Worm (Caenorhabditis elegans) whole organism, mixed stage, embryonic: ENCODE measurements around the gene F09C8.1.

Experiments used
- M03D4.4 ChIP-seq: sonication (generic microtip); optimal IDR thresholded peaks from 2 replicates; lab custom pipeline; 2017; ENCODE audit warnings: mild to moderate bottlenecking, missing genetic modification characterization, missing compliant biosample characterization
- bed-3 ChIP-seq: fragments of 200-800 bp; sonication (Bioruptor generic); optimal IDR thresholded peaks from 3 replicates; lab custom pipeline; 2018; ENCODE audit warnings: mild to moderate bottlenecking, missing genetic modification characterization, moderate library complexity, missing compliant biosample characterization
- blmp-1 ChIP-seq: fragments of 150-350 bp; optimal IDR thresholded peaks from 2 replicates; lab custom pipeline; 2014; ENCODE audit warnings: missing biosample characterization, missing genetic modification characterization
- ceh-39 ChIP-seq: fragments of 150-350 bp; optimal IDR thresholded peaks from 2 replicates; lab custom pipeline; 2014; ENCODE audit warnings: missing biosample characterization, missing genetic modification characterization
- ceh-43 ChIP-seq: fragments of 200-800 bp; sonication (Bioruptor generic); optimal IDR thresholded peaks from 2 replicates; lab custom pipeline; 2018; ENCODE audit warnings: mild to moderate bottlenecking, missing genetic modification characterization, moderate library complexity, missing compliant biosample characterization
- ceh-83 ChIP-seq: fragments of 200-800 bp; sonication (Bioruptor generic); optimal IDR thresholded peaks from 2 replicates; lab custom pipeline; 2018; ENCODE audit warnings: mild to moderate bottlenecking, missing genetic modification characterization, missing compliant biosample characterization
- ces-1 ChIP-seq: fragments of 150-350 bp; optimal IDR thresholded peaks from 2 replicates; lab custom pipeline; 2014; ENCODE audit warnings: missing biosample characterization, missing genetic modification reagents, missing genetic modification characterization
- cnd-1 ChIP-seq: fragments of 200-800 bp; sonication (Bioruptor generic); optimal IDR thresholded peaks from 2 replicates; lab custom pipeline; 2018; ENCODE audit warnings: mild to moderate bottlenecking, missing genetic modification characterization, missing compliant biosample characterization
- drap-1 ChIP-seq: fragments of 200-800 bp; sonication (Bioruptor generic); optimal IDR thresholded peaks from 3 replicates; lab custom pipeline; 2018; ENCODE audit warnings: mild to moderate bottlenecking, missing genetic modification characterization, missing compliant biosample characterization
- elt-3 ChIP-seq: fragments of 150-350 bp; optimal IDR thresholded peaks from 2 replicates; lab custom pipeline; 2014; ENCODE audit warnings: missing biosample characterization, missing genetic modification characterization
- flh-1 ChIP-seq: fragments of 200-800 bp; sonication (Bioruptor generic); optimal IDR thresholded peaks from 2 replicates; lab custom pipeline; 2018; ENCODE audit warnings: mild to moderate bottlenecking, missing genetic modification characterization, moderate library complexity, missing compliant biosample characterization
- ham-2 ChIP-seq: fragments of 200-800 bp; sonication (Bioruptor generic); optimal IDR thresholded peaks from 2 replicates; lab custom pipeline; 2018; ENCODE audit warnings: mild to moderate bottlenecking, missing genetic modification characterization, missing compliant biosample characterization
- hlh-1 ChIP-seq: fragments of 150-350 bp; optimal IDR thresholded peaks from 2 replicates; lab custom pipeline; 2014; ENCODE audit warnings: missing biosample characterization, missing genetic modification reagents, missing genetic modification characterization
- lin-13 ChIP-seq: fragments of 150-350 bp; optimal IDR thresholded peaks from 2 replicates; lab custom pipeline; 2014; ENCODE audit warnings: missing biosample characterization, missing genetic modification characterization
- lin-32 ChIP-seq: fragments of 200-800 bp; sonication (Bioruptor generic); optimal IDR thresholded peaks from 2 replicates; lab custom pipeline; 2018; ENCODE audit warnings: mild to moderate bottlenecking, missing genetic modification characterization, missing compliant biosample characterization
- lsy-2 ChIP-seq: fragments of 150-350 bp; optimal IDR thresholded peaks from 2 replicates; lab custom pipeline; 2014; ENCODE audit warnings: missing biosample characterization, missing genetic modification characterization
- mab-5 ChIP-seq: fragments of 150-350 bp; optimal IDR thresholded peaks from 2 replicates; lab custom pipeline; 2014; ENCODE audit warnings: missing biosample characterization, missing genetic modification characterization
- mep-1 ChIP-seq: fragments of 150-350 bp; optimal IDR thresholded peaks from 2 replicates; lab custom pipeline; 2017; ENCODE audit warnings: missing biosample characterization, missing genetic modification reagents, missing genetic modification characterization, inconsistent platforms
- mls-2 ChIP-seq: sonication (generic microtip); optimal IDR thresholded peaks from 2 replicates; lab custom pipeline; 2016; ENCODE audit warnings: mild to moderate bottlenecking, missing genetic modification characterization, moderate library complexity, missing compliant biosample characterization
- nhr-12 ChIP-seq: fragments of 150-350 bp; optimal IDR thresholded peaks from 2 replicates; lab custom pipeline; 2014; ENCODE audit warnings: missing biosample characterization, missing genetic modification characterization
- nhr-2 ChIP-seq: fragments of 150-350 bp; optimal IDR thresholded peaks from 2 replicates; lab custom pipeline; 2014; ENCODE audit warnings: missing biosample characterization, missing genetic modification characterization
- nhr-237 ChIP-seq: fragments of 150-350 bp; optimal IDR thresholded peaks from 2 replicates; lab custom pipeline; 2014; ENCODE audit warnings: missing biosample characterization, missing genetic modification characterization
- nhr-28 ChIP-seq: fragments of 150-350 bp; optimal IDR thresholded peaks from 2 replicates; lab custom pipeline; 2014; ENCODE audit warnings: missing biosample characterization, missing genetic modification characterization
- nhr-76 ChIP-seq: sonication (generic microtip); optimal IDR thresholded peaks from 2 replicates; lab custom pipeline; 2017; ENCODE audit warnings: missing biosample characterization, missing genetic modification characterization
- pha-4 ChIP-seq: fragments of 150-350 bp; optimal IDR thresholded peaks from 2 replicates; lab custom pipeline; 2018; ENCODE audit warnings: missing biosample characterization, missing genetic modification reagents, missing genetic modification characterization
- sem-2 ChIP-seq: fragments of 200-800 bp; sonication (Bioruptor generic); optimal IDR thresholded peaks from 2 replicates; lab custom pipeline; 2018; ENCODE audit warnings: mild to moderate bottlenecking, missing genetic modification characterization, missing compliant biosample characterization
- snpc-4 ChIP-seq: fragments of 150-350 bp; optimal IDR thresholded peaks from 2 replicates; lab custom pipeline; 2014; ENCODE audit warnings: missing biosample characterization, missing genetic modification characterization
- sptf-1 ChIP-seq: sonication (generic microtip); optimal IDR thresholded peaks from 2 replicates; lab custom pipeline; 2017; ENCODE audit warnings: mild to moderate bottlenecking, missing genetic modification characterization, moderate library complexity, missing compliant biosample characterization
- unc-120 ChIP-seq: sonication (generic microtip); optimal IDR thresholded peaks from 2 replicates; lab custom pipeline; 2017; ENCODE audit warnings: missing genetic modification characterization, missing compliant biosample characterization; ENCODE audit not compliant: poor library complexity, severe bottlenecking
- unc-62 ChIP-seq: fragments of 150-350 bp; optimal IDR thresholded peaks from 2 replicates; lab custom pipeline; 2014; ENCODE audit warnings: missing biosample characterization, missing genetic modification reagents, missing genetic modification characterization
- zip-8 ChIP-seq: fragments of 150-350 bp; optimal IDR thresholded peaks from 2 replicates; lab custom pipeline; 2014; ENCODE audit warnings: missing biosample characterization, missing genetic modification characterization
- ztf-11 ChIP-seq: fragments of 150-350 bp; optimal IDR thresholded peaks from 2 replicates; lab custom pipeline; 2014; ENCODE audit warnings: missing biosample characterization, missing genetic modification characterization

The F09C8.1 gene

ce11 chrX:16172863-16173262 lies 9.5 kb upstream of the F09C8.1 start:
- TF ChIP-seq nhr-237 (tag; lab: Kevin White, UChicago) (no peak), ceh-39 (tag; lab: Kevin White, UChicago) (no peak), unc-62 (GFP tag; lab: Kevin White, UChicago) (no peak), elt-3 (tag; lab: Kevin White, UChicago) (no peak), M03D4.4 (tag; lab: Kevin White, UChicago) (no peak), lsy-2 (tag; lab: Kevin White, UChicago) (no peak), nhr-76 (no peak), blmp-1 (no peak), hlh-1 (tag; lab: Kevin White, UChicago) (no peak), lin-32 (GFP tag; lab: Kevin White, UChicago) (no peak), ham-2 (GFP tag; lab: Kevin White, UChicago) (no peak), sem-2 (no peak), ces-1 (GFP tag; lab: Kevin White, UChicago) (no peak), cnd-1 (tag; lab: Kevin White, UChicago) (no peak), unc-120 (no peak), bed-3 (GFP tag; lab: Kevin White, UChicago) (no peak), ztf-11 (tag; lab: Kevin White, UChicago) (no peak), ceh-43 (GFP tag; lab: Kevin White, UChicago) (no peak)

DNA sequence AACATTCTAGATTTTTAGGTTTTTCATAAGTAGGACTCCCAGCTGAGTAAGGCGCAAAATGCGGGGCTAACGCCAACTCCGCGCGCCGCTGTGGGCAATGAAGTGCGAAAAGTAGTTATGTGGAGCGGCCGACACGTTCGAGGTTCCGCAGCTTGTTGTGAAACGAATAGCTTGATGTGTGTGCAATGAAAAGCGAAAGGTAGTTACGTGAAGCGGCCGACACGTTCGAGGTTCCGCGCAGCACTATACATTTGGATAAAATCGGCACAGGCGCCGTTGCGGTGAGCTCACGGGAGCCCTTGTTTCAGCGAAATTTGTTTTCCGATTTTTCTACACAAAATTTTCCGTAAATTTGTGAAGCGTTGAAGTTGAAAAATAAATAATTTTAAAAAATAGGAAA lies 3.7 kb upstream of the F09C8.1 start:
- TF ChIP-seq ceh-39 (tag; lab: Kevin White, UChicago): no peak
- TF ChIP-seq elt-3 (tag; lab: Kevin White, UChicago): no peak
- no peak for TF ChIP-seq M03D4.4 (tag; lab: Kevin White, UChicago)
- TF ChIP-seq mab-5 (tag; lab: Kevin White, UChicago): no peak
- TF ChIP-seq ham-2 (GFP tag; lab: Kevin White, UChicago): no peak
- TF ChIP-seq ceh-43 (GFP tag; lab: Kevin White, UChicago): no peak
- no peak for TF ChIP-seq nhr-76
- TF ChIP-seq drap-1 (GFP tag; lab: Kevin White, UChicago): no peak
- no peak for TF ChIP-seq lin-13 (tag; lab: Kevin White, UChicago)
- TF ChIP-seq ztf-11 (tag; lab: Kevin White, UChicago): no peak
- TF ChIP-seq cnd-1 (tag; lab: Kevin White, UChicago): no peak
- no peak for TF ChIP-seq ces-1 (GFP tag; lab: Kevin White, UChicago)
- TF ChIP-seq nhr-28 (tag; lab: Kevin White, UChicago): no peak
- TF ChIP-seq nhr-2 (tag; lab: Kevin White, UChicago): no peak
- TF ChIP-seq, all 35 proteins: peak for 0

DNA sequence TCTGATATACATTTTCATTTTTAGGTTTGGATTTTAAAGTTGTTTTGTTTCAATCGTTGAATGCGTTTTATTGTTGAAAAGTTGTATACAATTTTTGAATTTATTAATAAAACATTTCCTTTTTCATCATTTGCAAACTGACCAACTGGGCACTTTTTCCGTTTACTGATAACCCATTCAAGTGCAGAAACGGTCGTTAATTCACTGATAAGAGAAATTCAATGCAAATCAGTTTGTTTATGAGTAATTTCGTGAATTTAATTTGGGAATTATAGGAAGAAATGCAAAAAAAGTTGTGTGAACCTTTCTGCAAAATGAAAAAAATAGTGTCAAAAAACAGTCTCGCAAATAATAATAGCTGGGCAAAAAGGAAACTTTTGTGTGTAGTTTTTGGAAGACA lies 3.2 kb upstream of the F09C8.1 start:
- TF ChIP-seq mep-1 (tag; lab: Kevin White, UChicago): no peak
- no peak for TF ChIP-seq drap-1 (GFP tag; lab: Kevin White, UChicago)
- TF ChIP-seq unc-120: no peak
- no peak for TF ChIP-seq nhr-2 (tag; lab: Kevin White, UChicago)
- TF ChIP-seq snpc-4: no peak
- TF ChIP-seq cnd-1 (tag; lab: Kevin White, UChicago): no peak
- no peak for TF ChIP-seq hlh-1 (tag; lab: Kevin White, UChicago)
- no peak for TF ChIP-seq unc-62 (GFP tag; lab: Kevin White, UChicago)
- no peak for TF ChIP-seq mab-5 (tag; lab: Kevin White, UChicago)
- TF ChIP-seq nhr-237 (tag; lab: Kevin White, UChicago): no peak
- TF ChIP-seq sptf-1 (tag; lab: Kevin White, UChicago): no peak
- no peak for TF ChIP-seq lsy-2 (tag; lab: Kevin White, UChicago)
- no peak for TF ChIP-seq ces-1 (GFP tag; lab: Kevin White, UChicago)
- TF ChIP-seq lin-32 (GFP tag; lab: Kevin White, UChicago): no peak
- TF ChIP-seq flh-1 (GFP tag; lab: Kevin White, UChicago): no peak
- no peak for TF ChIP-seq nhr-12 (tag; lab: Kevin White, UChicago)
- TF ChIP-seq lin-13 (tag; lab: Kevin White, UChicago): no peak
- no peak for TF ChIP-seq ceh-83 (GFP tag; lab: Kevin White, UChicago)
- TF ChIP-seq pha-4 (tag; lab: Kevin White, UChicago): no peak
- no peak for TF ChIP-seq mls-2 (tag; lab: Kevin White, UChicago)

DNA sequence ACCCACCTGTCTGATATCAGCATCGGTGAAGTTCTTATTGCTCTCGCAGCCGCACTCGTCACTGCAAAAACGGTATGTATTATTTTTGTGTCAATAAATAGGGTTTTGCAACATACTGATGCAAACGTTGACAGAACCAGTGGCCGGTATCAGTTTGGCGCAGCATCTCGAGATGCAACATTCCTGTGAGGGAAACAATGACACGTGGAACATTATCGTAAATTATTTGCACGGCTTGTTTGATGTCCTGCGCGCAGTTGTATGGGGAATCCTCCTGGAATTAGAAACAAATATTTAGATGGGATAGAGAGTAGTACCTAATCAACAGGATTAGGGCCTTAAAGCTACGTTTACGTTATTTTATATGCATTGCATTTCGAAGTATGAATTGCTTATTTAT lies 2.4 kb downstream of the F09C8.1 start:
- TF ChIP-seq ceh-43 (GFP tag; lab: Kevin White, UChicago): no peak
- no peak for TF ChIP-seq lsy-2 (tag; lab: Kevin White, UChicago)
- no peak for TF ChIP-seq nhr-28 (tag; lab: Kevin White, UChicago)
- no peak for TF ChIP-seq blmp-1
- no peak for TF ChIP-seq zip-8 (tag; lab: Kevin White, UChicago)
- TF ChIP-seq nhr-2 (tag; lab: Kevin White, UChicago): no peak
- TF ChIP-seq, all 35 proteins: peak for 0
